Worm (Caenorhabditis elegans) whole organism, early embryonic: ENCODE results near the gene fut-1.

Experiments
- B0310.2 ChIP-seq: sonication (generic microtip); optimal IDR thresholded peaks from 2 replicates; lab custom pipeline; 2016; ENCODE audit warnings: mild to moderate bottlenecking, missing genetic modification characterization, missing compliant biosample characterization
- F13C5.2 ChIP-seq: sonication (generic microtip); optimal IDR thresholded peaks from 2 replicates; lab custom pipeline; 2017; ENCODE audit warnings: mild to moderate bottlenecking, missing genetic modification characterization, inconsistent platforms, missing compliant biosample characterization
- aly-1 ChIP-seq: sonication (generic microtip); optimal IDR thresholded peaks from 2 replicates; lab custom pipeline; 2016; ENCODE audit warnings: missing genetic modification characterization, missing compliant biosample characterization
- ama-1 ChIP-seq: fragments of 150-350 bp; optimal IDR thresholded peaks from 2 replicates; lab custom pipeline; 2014
- ceh-13 ChIP-seq: fragments of 200-800 bp; sonication (Bioruptor generic); optimal IDR thresholded peaks from 2 replicates; lab custom pipeline; 2018; ENCODE audit warnings: mild to moderate bottlenecking, missing genetic modification characterization, missing compliant biosample characterization
- ceh-36 ChIP-seq: sonication (generic microtip); optimal IDR thresholded peaks from 2 replicates; lab custom pipeline; 2016; ENCODE audit warnings: missing genetic modification characterization, inconsistent platforms, missing compliant biosample characterization
- ets-7 ChIP-seq: sonication (generic microtip); optimal IDR thresholded peaks from 2 replicates; lab custom pipeline; 2016; ENCODE audit warnings: missing genotype, missing genetic modification characterization, missing compliant biosample characterization
- flt-1 ChIP-seq: fragments of 200-800 bp; sonication (Bioruptor generic); IDR thresholded peaks from 2 replicates; pipeline ENCODE4 v1.3.6; 2022; ENCODE audit warnings: missing genetic modification characterization, missing compliant biosample characterization
- hmbx-1 ChIP-seq: sonication (generic microtip); optimal IDR thresholded peaks from 2 replicates; lab custom pipeline; 2016; ENCODE audit warnings: mild to moderate bottlenecking, missing genetic modification characterization, missing compliant biosample characterization
- hmg-4 ChIP-seq: fragments of 200-800 bp; sonication (Bioruptor generic); optimal IDR thresholded peaks from 2 replicates; lab custom pipeline; 2018; ENCODE audit warnings: mild to moderate bottlenecking, missing genetic modification characterization, missing compliant biosample characterization
- hnd-1 ChIP-seq: sonication (generic microtip); optimal IDR thresholded peaks from 2 replicates; lab custom pipeline; 2016; ENCODE audit warnings: missing genetic modification characterization, missing compliant biosample characterization
- pes-1 ChIP-seq: fragments of 200-800 bp; sonication (Bioruptor generic); IDR thresholded peaks from 2 replicates; pipeline ENCODE4 v1.3.6; 2022; ENCODE audit warnings: missing genetic modification reagents, missing genetic modification characterization, missing compliant biosample characterization
- scrt-1 ChIP-seq: fragments of 200-800 bp; sonication (Bioruptor generic); IDR thresholded peaks from 2 replicates; pipeline ENCODE4 v1.3.6; 2022; ENCODE audit warnings: missing genetic modification characterization, missing compliant biosample characterization
- sea-1 ChIP-seq: fragments of 200-800 bp; sonication (Bioruptor generic); conservative IDR thresholded peaks from 2 replicates; pipeline ENCODE4 v1.3.6; 2022; ENCODE audit warnings: missing genetic modification characterization, missing compliant biosample characterization
- tbx-11 ChIP-seq: fragments of 200-800 bp; sonication (Bioruptor generic); IDR thresholded peaks from 2 replicates; pipeline ENCODE4 v1.3.6; 2022; ENCODE audit warnings: missing genetic modification characterization, missing compliant biosample characterization
- tbx-37 ChIP-seq: fragments of 200-800 bp; sonication (Bioruptor generic); conservative IDR thresholded peaks from 2 replicates; pipeline ENCODE4 v1.3.6; 2022; ENCODE audit warnings: missing genetic modification reagents, missing genetic modification characterization, missing compliant biosample characterization
- tra-4 ChIP-seq: sonication (generic microtip); optimal IDR thresholded peaks from 2 replicates; lab custom pipeline; 2017; ENCODE audit warnings: missing genetic modification characterization, missing compliant biosample characterization

Gene fut-1

DNA sequence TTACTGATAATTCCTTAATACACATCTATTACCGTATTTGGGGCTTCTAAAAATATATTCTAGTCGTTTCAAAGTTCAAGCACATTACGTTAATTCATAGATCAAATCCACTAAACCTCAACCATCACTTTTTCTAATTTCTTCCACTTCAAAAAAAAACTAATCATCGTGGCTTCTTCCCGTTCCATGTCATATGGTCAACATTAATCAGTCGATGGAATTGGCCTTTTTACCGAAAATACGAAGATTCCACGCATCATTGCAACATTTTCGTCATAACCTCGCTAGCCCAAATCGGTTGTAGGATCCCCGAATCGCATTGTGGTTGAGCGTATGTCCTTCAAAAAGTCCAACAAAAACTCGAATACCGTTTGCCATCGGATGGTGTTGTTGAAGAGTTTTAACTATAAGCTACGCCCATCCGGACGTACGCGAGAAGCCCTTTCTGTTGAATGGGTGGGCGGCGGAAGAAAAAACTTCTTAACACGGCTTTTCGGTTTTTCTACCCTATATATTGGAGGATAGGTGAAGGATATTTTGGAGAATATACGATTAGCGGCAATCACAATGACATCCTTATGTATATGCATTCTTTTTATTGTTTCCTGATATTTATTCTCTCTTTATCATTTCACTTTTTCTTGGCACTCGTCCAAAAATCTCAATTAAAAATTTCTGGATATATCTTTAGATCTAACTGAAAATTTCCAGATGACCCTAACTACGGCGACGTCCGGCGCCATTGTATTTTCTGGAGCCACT lies 26.9 kb downstream of the fut-1 start, which contains the start of gene rol-6:
Gene rol-6 (plus strand): TSS at position 712 of the 762 bp plus-strand sequence.
- no peak for TF ChIP-seq ama-1 (lab: Kevin White, UChicago)
- no peak for TF ChIP-seq F13C5.2 (tag; lab: Kevin White, UChicago)
- no peak for TF ChIP-seq ceh-13 (GFP tag; lab: Kevin White, UChicago)
- TF ChIP-seq scrt-1 (GFP tag; lab: Robert Waterston, UW): no peak
- no peak for TF ChIP-seq tbx-11 (GFP tag; lab: Robert Waterston, UW)
- TF ChIP-seq sea-1: no peak

DNA sequence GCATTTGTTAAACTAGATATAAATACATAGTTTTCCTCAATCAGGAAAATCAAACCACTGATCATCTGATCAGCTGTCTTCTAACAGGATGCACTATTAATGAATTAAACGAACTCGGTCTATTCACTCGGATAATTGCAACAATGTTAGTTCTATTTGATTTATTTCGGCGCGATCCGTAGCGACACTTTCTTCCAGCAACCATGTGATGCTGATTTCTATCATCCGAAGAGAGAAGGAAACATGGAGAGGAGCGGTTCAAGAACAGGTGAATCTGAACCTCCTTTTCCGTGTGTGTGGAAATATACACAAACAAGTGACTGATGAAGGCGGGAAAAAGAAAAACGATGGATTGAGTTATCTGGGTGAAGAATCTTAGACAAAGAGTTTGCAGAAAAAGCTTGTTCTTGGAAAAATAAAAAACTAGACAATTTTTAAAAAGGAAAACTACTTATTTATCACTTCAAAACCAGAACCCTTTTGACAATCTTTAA lies 27.6 kb downstream of the fut-1 start:
- TF ChIP-seq tbx-37 (GFP tag; lab: Robert Waterston, UW) (no peak), B0310.2 (tag; lab: Kevin White, UChicago) (no peak), hmg-4 (no peak), hmbx-1 (tag; lab: Kevin White, UChicago) (no peak), ceh-36 (tag; lab: Kevin White, UChicago) (no peak), sea-1 (no peak), ama-1 (lab: Kevin White, UChicago) (no peak), hnd-1 (tag; lab: Kevin White, UChicago) (no peak), ceh-13 (GFP tag; lab: Kevin White, UChicago) (no peak), pes-1 (GFP tag; lab: Robert Waterston, UW) (no peak), ets-7 (tag; lab: Kevin White, UChicago) (no peak), flt-1 (GFP tag; lab: Robert Waterston, UW) (no peak), tbx-11 (GFP tag; lab: Robert Waterston, UW) (no peak)

DNA sequence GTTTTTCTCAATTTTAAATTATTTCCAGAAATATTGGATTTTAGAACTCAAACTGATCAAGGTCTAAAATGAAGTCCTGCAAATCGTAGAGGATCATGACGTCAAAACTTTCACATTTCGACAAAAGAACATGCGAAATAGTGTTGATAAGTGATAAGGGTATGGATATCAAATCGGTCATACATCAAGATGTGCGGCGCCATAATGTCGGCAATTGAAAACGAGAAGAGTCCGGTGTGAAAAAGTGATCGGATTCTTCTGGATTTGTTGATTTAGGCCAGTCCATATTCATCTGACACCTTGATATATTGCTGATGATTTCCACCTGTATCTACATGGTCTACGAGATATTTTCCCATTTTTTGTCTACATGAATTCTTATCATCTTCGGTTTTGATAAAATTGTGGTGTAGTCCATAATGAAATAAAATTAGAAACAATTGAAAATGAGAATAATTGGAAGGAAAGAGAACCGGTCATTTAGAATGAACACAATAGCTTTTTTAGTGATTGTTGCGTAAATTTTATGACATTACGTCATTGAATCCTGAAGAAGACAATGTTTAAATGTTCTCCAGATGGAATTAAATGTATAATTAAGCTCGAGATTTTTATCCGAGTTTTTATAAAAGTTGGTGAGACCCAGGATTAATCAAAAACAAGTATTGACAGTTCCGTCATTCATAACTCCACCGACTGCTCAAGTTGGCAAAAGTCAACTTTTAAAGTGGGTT lies 28.3 kb downstream of the fut-1 start:
- no peak for TF ChIP-seq tbx-11 (GFP tag; lab: Robert Waterston, UW)
- TF ChIP-seq pes-1 (GFP tag; lab: Robert Waterston, UW): no peak
- TF ChIP-seq F13C5.2 (tag; lab: Kevin White, UChicago): no peak
- TF ChIP-seq hmg-4: no peak
- TF ChIP-seq tbx-37 (GFP tag; lab: Robert Waterston, UW): no peak
- TF ChIP-seq aly-1 (tag; lab: Kevin White, UChicago): no peak
- no peak for TF ChIP-seq hnd-1 (tag; lab: Kevin White, UChicago)
- TF ChIP-seq ceh-13 (GFP tag; lab: Kevin White, UChicago): no peak
- no peak for TF ChIP-seq scrt-1 (GFP tag; lab: Robert Waterston, UW)
- no peak for TF ChIP-seq ama-1 (lab: Kevin White, UChicago)
- no peak for TF ChIP-seq hmbx-1 (tag; lab: Kevin White, UChicago)
- no peak for TF ChIP-seq flt-1 (GFP tag; lab: Robert Waterston, UW)

DNA sequence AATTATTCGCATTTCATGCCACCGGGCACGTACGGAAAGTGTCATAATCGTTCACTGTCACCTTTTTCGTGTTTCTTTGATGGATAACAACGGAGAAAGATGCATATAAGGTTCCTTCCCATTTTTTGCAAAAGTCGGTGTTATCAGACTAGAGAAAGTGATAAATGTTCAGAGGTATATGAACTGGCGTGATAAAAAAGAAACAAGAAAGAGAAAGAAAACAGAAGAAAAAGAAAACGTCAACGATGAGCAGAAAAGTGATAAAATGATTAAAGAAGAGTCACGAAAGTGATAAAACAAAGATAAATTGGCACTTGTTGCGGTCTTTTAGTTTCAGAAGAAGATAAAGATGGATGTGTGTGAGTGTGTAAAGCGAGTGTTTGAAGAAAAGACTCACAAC lies 29.1 kb downstream of the fut-1 start:
- TF ChIP-seq sea-1 (no peak), F13C5.2 (tag; lab: Kevin White, UChicago) (no peak), aly-1 (tag; lab: Kevin White, UChicago) (no peak), ceh-13 (GFP tag; lab: Kevin White, UChicago) (no peak), pes-1 (GFP tag; lab: Robert Waterston, UW) (no peak), tra-4 (tag; lab: Kevin White, UChicago) (no peak), hmg-4 (no peak), ceh-36 (tag; lab: Kevin White, UChicago) (no peak), tbx-37 (GFP tag; lab: Robert Waterston, UW) (no peak), flt-1 (GFP tag; lab: Robert Waterston, UW) (no peak), ets-7 (tag; lab: Kevin White, UChicago) (no peak), scrt-1 (GFP tag; lab: Robert Waterston, UW) (no peak), B0310.2 (tag; lab: Kevin White, UChicago) (no peak), hnd-1 (tag; lab: Kevin White, UChicago) (no peak), hmbx-1 (tag; lab: Kevin White, UChicago) (no peak), tbx-11 (GFP tag; lab: Robert Waterston, UW) (no peak), ama-1 (lab: Kevin White, UChicago) (no peak)

DNA sequence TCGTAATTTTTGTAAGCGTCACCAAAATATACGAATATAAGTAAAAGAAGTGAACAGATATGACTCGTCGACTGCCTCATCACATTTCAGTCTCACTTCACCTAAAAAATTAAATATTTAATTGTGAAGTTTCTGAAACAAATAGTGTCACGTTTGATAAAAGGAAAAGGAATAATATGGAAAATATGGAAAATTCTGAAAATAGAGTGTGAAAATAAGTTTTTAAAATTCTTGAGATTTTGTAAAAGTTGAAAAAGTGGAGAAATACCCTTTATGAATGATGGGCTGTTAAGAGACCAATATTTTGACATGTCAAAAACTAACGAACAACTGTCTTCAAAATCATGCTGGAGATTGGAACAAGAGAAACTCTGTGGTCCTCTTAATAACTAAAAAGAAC lies 32.7 kb downstream of the fut-1 start, which contains the start of gene T01B7.9:
Gene T01B7.9 (minus strand): TSS at position 101 of the 400 bp plus-strand sequence.
- TF ChIP-seq sea-1 (no peak), ama-1 (lab: Kevin White, UChicago) (no peak), hmbx-1 (tag; lab: Kevin White, UChicago) (no peak), pes-1 (GFP tag; lab: Robert Waterston, UW) (no peak)

DNA sequence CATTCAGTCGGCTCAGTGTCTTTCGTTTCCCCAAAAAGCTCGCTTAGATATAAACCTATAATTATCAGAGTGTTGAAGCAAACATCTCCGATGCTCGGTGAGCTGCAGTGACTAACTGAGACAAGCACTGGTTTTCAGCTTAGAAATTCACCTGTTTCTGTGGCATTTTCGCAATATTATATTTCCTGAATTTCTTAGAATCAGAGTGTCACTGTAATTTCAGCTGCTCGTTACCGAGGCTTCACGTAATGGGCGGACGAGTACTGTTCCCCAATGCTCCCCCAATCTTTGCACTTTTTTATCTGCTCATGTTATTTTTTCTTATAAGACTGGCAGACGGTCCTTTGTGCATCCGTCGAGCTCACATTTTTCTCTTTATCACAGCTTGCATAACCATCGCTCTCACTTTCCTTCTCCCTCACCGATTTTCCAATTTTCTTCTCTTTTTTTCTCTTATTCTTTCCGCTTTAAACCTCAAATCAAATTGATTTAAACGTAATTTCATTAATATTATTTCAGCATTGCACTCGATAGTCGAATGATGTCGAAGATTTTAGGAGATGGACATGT lies 37.4 kb downstream of the fut-1 start, which contains the start of gene trcs-2:
Gene trcs-2 (plus strand): TSS at position 520 of the 570 bp plus-strand sequence.
- no peak for TF ChIP-seq tra-4 (tag; lab: Kevin White, UChicago)
- no peak for TF ChIP-seq hnd-1 (tag; lab: Kevin White, UChicago)
- TF ChIP-seq flt-1 (GFP tag; lab: Robert Waterston, UW): no peak
- TF ChIP-seq aly-1 (tag; lab: Kevin White, UChicago): no peak
- TF ChIP-seq hmbx-1 (tag; lab: Kevin White, UChicago): no peak
- TF ChIP-seq ceh-13 (GFP tag; lab: Kevin White, UChicago): no peak
- TF ChIP-seq scrt-1 (GFP tag; lab: Robert Waterston, UW): no peak
- no peak for TF ChIP-seq pes-1 (GFP tag; lab: Robert Waterston, UW)
- TF ChIP-seq B0310.2 (tag; lab: Kevin White, UChicago): no peak
- TF ChIP-seq tbx-11 (GFP tag; lab: Robert Waterston, UW): no peak
- no peak for TF ChIP-seq ceh-36 (tag; lab: Kevin White, UChicago)
